Fruit fly (Drosophila melanogaster): ENCODE measurements around the gene CG32270.
A peak's percentile ranks its signal among the peaks of the same experiment; 100 is the strongest.

CG32270 gene

dm6 chr3L:3194059-3194458 lies 14.7 kb downstream of the CG32270 start (continued):
- TF ChIP-seq Hr78 (GFP tag; optimal IDR thresholded peaks at IDR 0.05) (peak in 1 of 2 experiments; percentile 70), prd (optimal IDR thresholded peaks at IDR 0.05) (no peak), prd (GFP tag; IDR thresholded peaks at IDR 0.05) (peak; percentile 97), lov (optimal IDR thresholded peaks at IDR 0.05) (no peak), lov (GFP tag; IDR thresholded peaks at IDR 0.05) (peak; percentile 88), CG12942 (GFP tag; optimal IDR thresholded peaks at IDR 0.05) (peak; percentile 80), nau (GFP tag; optimal IDR thresholded peaks at IDR 0.05) (peak; percentile 90), slbo (GFP tag; IDR thresholded peaks at IDR 0.05) (peak; percentile 94), Nf-YC (tag; optimal IDR thresholded peaks at IDR 0.05) (peak; percentile 80), Doc2 (GFP tag; IDR thresholded peaks at IDR 0.05) (peak; percentile 73), Six4 (GFP tag; optimal IDR thresholded peaks at IDR 0.05) (peak; percentile 91), da (GFP tag; optimal IDR thresholded peaks at IDR 0.05) (peak; percentile 13), CG17568 (GFP tag; optimal IDR thresholded peaks at IDR 0.05) (no peak), al (GFP tag; IDR thresholded peaks at IDR 0.05) (peak; percentile 80), CG9797 (GFP tag; optimal IDR thresholded peaks at IDR 0.05) (peak; percentile 30), Chrac-16 (GFP tag; optimal IDR thresholded peaks at IDR 0.05) (peak; percentile 87), CG7786 (GFP tag; optimal IDR thresholded peaks at IDR 0.05) (no peak), CG10267 (tag; optimal IDR thresholded peaks at IDR 0.05) (peak; percentile 89), slou (GFP tag; optimal IDR thresholded peaks at IDR 0.05) (no peak), Meics (GFP tag; optimal IDR thresholded peaks at IDR 0.05) (peak; percentile 94), CG7839 (tag; optimal IDR thresholded peaks at IDR 0.05) (peak; percentile 95), corto (GFP tag; optimal IDR thresholded peaks at IDR 0.05) (peak; percentile 93), CG4730 (GFP tag; IDR thresholded peaks at IDR 0.05) (peak; percentile 90), lola (GFP tag; optimal IDR thresholded peaks at IDR 0.05) (peak in 1 of 3 experiments; percentile 88), CG12236 (GFP tag; optimal IDR thresholded peaks at IDR 0.05) (no peak), Oaz (GFP tag; IDR thresholded peaks at IDR 0.05) (peak; percentile 86), CG6654 (GFP tag; optimal IDR thresholded peaks at IDR 0.05) (peak; percentile 75), CG9609 (GFP tag; optimal IDR thresholded peaks at IDR 0.05) (peak; percentile 13), CG7987 (GFP tag; optimal IDR thresholded peaks at IDR 0.05) (peak; percentile 89), nmo (GFP tag; optimal IDR thresholded peaks at IDR 0.05) (peak; percentile 96), pita (GFP tag; optimal IDR thresholded peaks at IDR 0.05) (no peak), CG34376 (GFP tag; optimal IDR thresholded peaks at IDR 0.05) (peak; percentile 28), gce (GFP tag; IDR thresholded peaks at IDR 0.05) (peak; percentile 86), Oli (tag; optimal IDR thresholded peaks at IDR 0.05) (peak; percentile 93), Fer3 (tag; optimal IDR thresholded peaks at IDR 0.05) (peak; percentile 96), CG18262 (tag; optimal IDR thresholded peaks at IDR 0.05) (peak; percentile 95), gcm2 (GFP tag; optimal IDR thresholded peaks at IDR 0.05) (peak; percentile 9), Camta (GFP tag; optimal IDR thresholded peaks at IDR 0.05) (peak; percentile 32), sima (GFP tag; optimal IDR thresholded peaks at IDR 0.05) (no peak), ato (GFP tag; IDR thresholded peaks at IDR 0.05; ENCODE audit: partially characterized antibody) (no peak), inv (GFP tag; IDR thresholded peaks at IDR 0.05; ENCODE audit: partially characterized antibody) (no peak), CG11398 (GFP tag; optimal IDR thresholded peaks at IDR 0.05) (peak; percentile 13), NC2α (GFP tag; optimal IDR thresholded peaks at IDR 0.05) (no peak), CG2120 (GFP tag; optimal IDR thresholded peaks at IDR 0.05) (peak; percentile 84), CG4820 (GFP tag; optimal IDR thresholded peaks at IDR 0.05) (peak; percentile 87), GATAe (GFP tag; conservative IDR thresholded peaks at IDR 0.05) (peak; percentile 43; the same call in 1 of the 2 replicates), CG1024 (GFP tag; IDR thresholded peaks at IDR 0.05) (peak; percentile 91), CG6765 (GFP tag; optimal IDR thresholded peaks at IDR 0.05) (peak; percentile 86), CG12299 (tag; optimal IDR thresholded peaks at IDR 0.05) (peak; percentile 93), CG3995 (GFP tag; optimal IDR thresholded peaks at IDR 0.05) (peak; percentile 36), Ets97D (GFP tag; optimal IDR thresholded peaks at IDR 0.05) (peak; percentile 53)
